Fruit fly (Drosophila melanogaster) whole organism, wandering third instar larva: ENCODE measurements around the gene GstD8.

ENCODE experiments used
- Abd-B ChIP-seq: fragments of >200 bp; optimal IDR thresholded peaks from 2 replicates; lab custom pipeline; 2017; ENCODE audit warnings: missing biosample characterization, missing genetic modification characterization
- CG32264 ChIP-seq: fragments of 200-800 bp; sonication (Bioruptor generic); optimal IDR thresholded peaks from 2 replicates; lab custom pipeline; 2016; ENCODE audit warnings: missing biosample characterization, missing genetic modification characterization
- CG9705 ChIP-seq: fragments of 200-800 bp; sonication (Bioruptor generic); optimal IDR thresholded peaks from 2 replicates; lab custom pipeline; 2018; ENCODE audit warnings: missing biosample characterization, mild to moderate bottlenecking, missing genetic modification characterization
- CrebA ChIP-seq: fragments of 200-800 bp; sonication (Bioruptor generic); optimal IDR thresholded peaks from 2 replicates; lab custom pipeline; 2016; ENCODE audit warnings: missing biosample characterization, mild to moderate bottlenecking, missing genetic modification characterization, borderline replicate concordance
- Dfd ChIP-seq: fragments of >200 bp; optimal IDR thresholded peaks from 2 replicates; lab custom pipeline; 2017; ENCODE audit warnings: missing biosample characterization, missing genetic modification characterization
- Dif ChIP-seq: fragments of 200-275, 200-300 bp; sonication (Bioruptor generic); optimal IDR thresholded peaks from 2 replicates; lab custom pipeline; 2018; ENCODE audit warnings: missing biosample characterization, missing genetic modification characterization; ENCODE audit not compliant: partially characterized antibody
- GATAd ChIP-seq: sonication (Bioruptor generic); optimal IDR thresholded peaks from 2 replicates; lab custom pipeline; 2016; ENCODE audit warnings: missing biosample characterization, missing genetic modification characterization
- HLH106 ChIP-seq: fragments of 200-800 bp; optimal IDR thresholded peaks from 3 replicates; lab custom pipeline; 2019; ENCODE audit warnings: missing biosample characterization, mild to moderate bottlenecking, missing genetic modification characterization, moderate library complexity
- Hnf4 ChIP-seq: fragments of 200-800 bp; sonication (Bioruptor generic); optimal IDR thresholded peaks from 2 replicates; lab custom pipeline; 2016; ENCODE audit warnings: missing biosample characterization, mild to moderate bottlenecking, missing genetic modification characterization
- Hr78 ChIP-seq: fragments of >200 bp; optimal IDR thresholded peaks from 2 replicates; lab custom pipeline; 2017; ENCODE audit warnings: missing biosample characterization, missing genetic modification characterization
- Hr83 ChIP-seq: fragments of 200-300 bp; sonication (Bioruptor generic); optimal IDR thresholded peaks from 2 replicates; lab custom pipeline; 2016; ENCODE audit warnings: missing biosample characterization, mild to moderate bottlenecking, missing genetic modification characterization, moderate library complexity; ENCODE audit not compliant: poor library complexity, severe bottlenecking
- Jra ChIP-seq: sonication (Bioruptor generic); optimal IDR thresholded peaks from 2 replicates; lab custom pipeline; 2016; ENCODE audit warnings: missing biosample characterization, missing genetic modification characterization
- Mio ChIP-seq: sonication (Bioruptor generic); optimal IDR thresholded peaks from 2 replicates; lab custom pipeline; 2016; ENCODE audit warnings: missing biosample characterization, missing genetic modification characterization
- Myc ChIP-seq: fragments of >200 bp; optimal IDR thresholded peaks from 2 replicates; lab custom pipeline; 2017
- N ChIP-seq: fragments of >200 bp; optimal IDR thresholded peaks from 2 replicates; lab custom pipeline; 2018; ENCODE audit warnings: missing biosample characterization, missing external identifiers, missing genetic modification characterization
- OdsH ChIP-seq: fragments of 200-800 bp; sonication (Bioruptor generic); optimal IDR thresholded peaks from 2 replicates; lab custom pipeline; 2016; ENCODE audit warnings: missing biosample characterization, mild to moderate bottlenecking, missing genetic modification characterization
- Rel ChIP-seq, 2 experiments: fragments of 200-800 bp; sonication (Bioruptor generic) in 1 of 2; optimal IDR thresholded peaks; 2 replicates in 1 of 2; 3 replicates in 1 of 2; lab custom pipeline; 2016 to 2019; ENCODE audit warnings: mild to moderate bottlenecking in 2 of 2, missing biosample characterization in 2 of 2, missing genetic modification characterization in 2 of 2, moderate library complexity in 1 of 2
- Sp1 ChIP-seq: fragments of 200-800 bp; sonication (Bioruptor generic); optimal IDR thresholded peaks from 3 replicates; lab custom pipeline; 2019; ENCODE audit warnings: missing biosample characterization, mild to moderate bottlenecking, missing genetic modification characterization, moderate library complexity
- Vsx2 ChIP-seq: fragments of 200-300, 225-300 bp; sonication (Bioruptor generic); optimal IDR thresholded peaks from 2 replicates; lab custom pipeline; 2018; ENCODE audit warnings: missing biosample characterization, missing genetic modification characterization; ENCODE audit not compliant: partially characterized antibody
- br ChIP-seq: fragments of 200-800 bp; sonication (Bioruptor generic); optimal IDR thresholded peaks from 2 replicates; lab custom pipeline; 2016; ENCODE audit warnings: missing biosample characterization, missing genetic modification characterization
- brk ChIP-seq: fragments of 200-800 bp; sonication (Bioruptor generic); optimal IDR thresholded peaks from 2 replicates; lab custom pipeline; 2016; ENCODE audit warnings: missing biosample characterization, mild to moderate bottlenecking, missing genetic modification characterization
- dl ChIP-seq, 2 experiments: fragments of 175-275, 200-275 bp in 1 of 2; fragments of 200-275 bp in 1 of 2; sonication (Bioruptor generic); optimal IDR thresholded peaks; lab custom pipeline; 2018; ENCODE audit warnings: mild to moderate bottlenecking in 2 of 2, missing biosample characterization in 2 of 2, missing genetic modification characterization in 2 of 2, moderate library complexity in 2 of 2; ENCODE audit not compliant: partially characterized antibody in 2 of 2, insufficient read depth in 1 of 2
- dmrt93B ChIP-seq: fragments of 200-800 bp; sonication (Bioruptor generic); optimal IDR thresholded peaks from 2 replicates; lab custom pipeline; 2018; ENCODE audit warnings: missing biosample characterization, mild to moderate bottlenecking, missing genetic modification characterization
- dsf ChIP-seq: sonication (Bioruptor generic); optimal IDR thresholded peaks from 2 replicates; lab custom pipeline; 2016; ENCODE audit warnings: missing biosample characterization, missing genetic modification characterization, borderline replicate concordance
- ey ChIP-seq: fragments of 200-800 bp; sonication (Bioruptor generic); optimal IDR thresholded peaks from 2 replicates; lab custom pipeline; 2016; ENCODE audit warnings: missing biosample characterization, missing genetic modification characterization
- foxo ChIP-seq, 2 experiments: fragments of 200-800 bp; sonication (Bioruptor generic); optimal IDR thresholded peaks; 2 replicates in 1 of 2; 3 replicates in 1 of 2; lab custom pipeline; 2016 to 2017; ENCODE audit warnings: missing biosample characterization in 2 of 2, missing genetic modification characterization in 2 of 2
- fru ChIP-seq: fragments of 200-800 bp; sonication (Bioruptor generic); optimal IDR thresholded peaks from 3 replicates; lab custom pipeline; 2016; ENCODE audit warnings: missing biosample characterization, mild to moderate bottlenecking, missing genetic modification characterization
- h ChIP-seq: fragments of 200-800 bp; sonication (Bioruptor generic); optimal IDR thresholded peaks from 3 replicates; lab custom pipeline; 2016; ENCODE audit warnings: missing biosample characterization, mild to moderate bottlenecking, missing genetic modification characterization
- jim ChIP-seq: fragments of 175-275, 200-325 bp; sonication (Bioruptor generic); optimal IDR thresholded peaks from 2 replicates; lab custom pipeline; 2016; ENCODE audit warnings: missing biosample characterization, mild to moderate bottlenecking, missing genetic modification characterization
- lola ChIP-seq: fragments of >200 bp; optimal IDR thresholded peaks from 2 replicates; lab custom pipeline; 2017; ENCODE audit warnings: missing biosample characterization, missing genetic modification characterization
- pan ChIP-seq: fragments of >200 bp; optimal IDR thresholded peaks from 2 replicates; lab custom pipeline; 2017
- psq ChIP-seq: fragments of 200-800 bp; sonication (Bioruptor generic); optimal IDR thresholded peaks from 3 replicates; lab custom pipeline; 2017; ENCODE audit warnings: missing biosample characterization, mild to moderate bottlenecking, missing genetic modification characterization, moderate library complexity
- rgr ChIP-seq: fragments of 200-800 bp; sonication (Bioruptor generic); optimal IDR thresholded peaks from 3 replicates; lab custom pipeline; 2016; ENCODE audit warnings: missing biosample characterization, mild to moderate bottlenecking, missing genetic modification characterization
- sage ChIP-seq: fragments of 200-800 bp; sonication (Bioruptor generic); optimal IDR thresholded peaks from 2 replicates; lab custom pipeline; 2016; ENCODE audit warnings: missing biosample characterization, mild to moderate bottlenecking, missing genetic modification characterization
- sv ChIP-seq: fragments of 200-800 bp; sonication (Bioruptor generic); optimal IDR thresholded peaks from 3 replicates; lab custom pipeline; 2016; ENCODE audit warnings: missing biosample characterization, missing genetic modification characterization
- tai ChIP-seq: sonication (Bioruptor generic); optimal IDR thresholded peaks from 2 replicates; lab custom pipeline; 2016; ENCODE audit warnings: missing biosample characterization, missing genetic modification characterization
- usp ChIP-seq: fragments of >200 bp; optimal IDR thresholded peaks from 2 replicates; lab custom pipeline; 2017; ENCODE audit warnings: missing biosample characterization, missing genetic modification characterization
- woc ChIP-seq: sonication (Bioruptor generic); optimal IDR thresholded peaks from 2 replicates; lab custom pipeline; 2016; ENCODE audit warnings: missing biosample characterization, mild to moderate bottlenecking, missing genetic modification characterization

The GstD8 gene

DNA sequence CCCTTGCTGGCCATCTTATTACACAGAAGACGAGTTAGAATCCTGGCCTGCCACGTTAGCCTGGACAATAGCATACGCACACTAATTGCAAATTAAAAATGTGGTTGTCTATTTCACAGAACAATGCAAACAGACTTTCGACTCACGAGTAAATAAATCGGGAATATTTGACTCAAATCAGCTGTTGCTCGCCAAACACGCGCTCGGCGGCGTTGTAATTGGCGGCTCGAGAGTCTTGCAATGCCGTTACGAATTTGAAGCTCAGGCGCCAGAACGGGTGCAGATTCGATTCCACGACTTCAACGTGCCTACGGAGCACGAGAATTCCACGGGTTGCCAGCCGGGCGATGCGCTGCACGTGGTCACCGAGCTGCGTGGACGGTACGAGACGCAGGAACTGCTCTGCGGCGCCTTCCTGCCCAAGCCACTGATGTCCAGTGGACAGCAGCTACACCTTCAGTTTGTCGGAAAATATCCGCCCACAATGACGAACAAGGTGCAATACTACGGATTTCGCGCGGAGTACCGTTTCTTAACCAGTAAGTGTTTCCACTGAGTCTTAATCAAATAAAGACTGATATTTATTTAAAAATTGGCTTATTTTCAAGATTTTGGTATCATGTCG lies 22.0 kb downstream of the GstD8 start, which contains the start of gene DNAlig3:
Gene DNAlig3 (minus strand): TSS at position 168 of the 625 bp plus-strand sequence.
- no peak for TF ChIP-seq CG9705 (GFP tag; lab: Kevin White, UChicago)
- TF ChIP-seq Rel (GFP tag; optimal IDR thresholded peaks at IDR 0.05; lab: Kevin White, UChicago), result no peak
- TF ChIP-seq Rel (tag; optimal IDR thresholded peaks at IDR 0.05; lab: Kevin White, UChicago), result peak; percentile 83

DNA sequence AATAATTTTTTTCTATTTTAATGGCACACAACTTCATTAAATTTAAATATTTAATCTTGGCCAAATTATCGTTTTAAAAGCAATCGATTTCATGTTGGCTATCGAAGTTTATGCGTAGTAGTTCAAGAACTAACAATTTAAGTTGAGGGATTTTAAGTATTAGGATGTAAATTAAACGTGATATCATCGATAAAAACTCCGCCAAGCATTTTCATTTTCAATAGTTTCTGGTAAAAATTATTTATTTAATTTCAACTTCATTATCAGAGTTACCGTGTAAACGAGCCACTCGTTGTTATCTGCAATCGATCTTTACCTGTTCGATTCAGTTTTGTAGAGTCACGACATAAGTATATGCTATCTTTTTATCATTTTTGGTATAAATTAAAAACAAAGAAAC lies 23.1 kb downstream of the GstD8 start:
- TF ChIP-seq psq (GFP tag; lab: Kevin White, UChicago), result peak; percentile 84
- peak; percentile 84 for TF ChIP-seq Jra
- peak; percentile 59 for TF ChIP-seq Mio (GFP tag; lab: Kevin White, UChicago)
- peak; percentile 94 for TF ChIP-seq CG32264 (GFP tag; lab: Kevin White, UChicago)
- peak; percentile 92 for TF ChIP-seq Hr83 (GFP tag; lab: Kevin White, UChicago)
- peak; percentile 95 for TF ChIP-seq brk (GFP tag; lab: Kevin White, UChicago)
- peak; percentile 88 for TF ChIP-seq dsf (GFP tag; lab: Kevin White, UChicago)
- TF ChIP-seq HLH106 (tag; lab: Kevin White, UChicago), result peak; percentile 98
- no peak for TF ChIP-seq jim (GFP tag; lab: Kevin White, UChicago)
- TF ChIP-seq Rel (GFP tag; optimal IDR thresholded peaks at IDR 0.05; lab: Kevin White, UChicago), result peak; percentile 90
- peak; percentile 93 for TF ChIP-seq Rel (tag; optimal IDR thresholded peaks at IDR 0.05; lab: Kevin White, UChicago)
- peak; percentile 94 for TF ChIP-seq fru (GFP tag; lab: Kevin White, UChicago)
- peak; percentile 99 for TF ChIP-seq h (GFP tag; lab: Kevin White, UChicago)
- peak; percentile 97 for TF ChIP-seq rgr
- TF ChIP-seq Sp1, result peak; percentile 99
- TF ChIP-seq lola (GFP tag; lab: Kevin White, UChicago), result no peak
- TF ChIP-seq sage, result peak; percentile 99
- no peak for TF ChIP-seq dl (GFP tag; optimal IDR thresholded peaks at IDR 0.05; lab: Kevin White, UChicago; ENCODE audit: insufficient read depth in 1 of 2, partially characterized antibody in 2 of 2)
- TF ChIP-seq CG9705 (GFP tag; lab: Kevin White, UChicago), result peak; percentile 100
- TF ChIP-seq sv (GFP tag; lab: Kevin White, UChicago), result peak; percentile 94
- no peak for TF ChIP-seq Abd-B (GFP tag; lab: Kevin White, UChicago)
- TF ChIP-seq usp, result no peak
- no peak for TF ChIP-seq CrebA (GFP tag; lab: Kevin White, UChicago)
- TF ChIP-seq pan (lab: Kevin White, UChicago), result no peak
- TF ChIP-seq Myc (lab: Kevin White, UChicago), result no peak
- peak; percentile 99 for TF ChIP-seq dmrt93B
- TF ChIP-seq Vsx2 (GFP tag; lab: Kevin White, UChicago), result no peak
- TF ChIP-seq Dif (GFP tag; lab: Kevin White, UChicago), result no peak
- no peak for TF ChIP-seq Hr78
- peak; percentile 95 for TF ChIP-seq OdsH (GFP tag; lab: Kevin White, UChicago)
- peak; percentile 89 to 96 for TF ChIP-seq foxo (GFP tag; optimal IDR thresholded peaks at IDR 0.05; lab: Kevin White, UChicago)
- TF ChIP-seq woc (GFP tag; lab: Kevin White, UChicago), result peak; percentile 86
- TF ChIP-seq tai (GFP tag; lab: Kevin White, UChicago), result no peak
- peak; percentile 89 for TF ChIP-seq ey (GFP tag; lab: Kevin White, UChicago)
- TF ChIP-seq br (GFP tag; lab: Kevin White, UChicago), result peak; percentile 95
- TF ChIP-seq Hnf4 (GFP tag; lab: Kevin White, UChicago), result peak; percentile 94
- no peak for TF ChIP-seq N
- TF ChIP-seq Dfd, result no peak
- TF ChIP-seq GATAd (GFP tag; lab: Kevin White, UChicago), result peak; percentile 36
